Fruit fly (Drosophila melanogaster): ENCODE measurements around the gene CG18754.

The CG18754 gene

dm6 chr3R:23722680-23723372 is 39.0 kb downstream of the CG18754 start, which contains the start of gene CG10365 (continued):
- TF ChIP-seq sim (GFP tag; IDR thresholded peaks at IDR 0.05) (peak; percentile 64; the same call in 1 of the 2 replicates), CG30403 (GFP tag; optimal IDR thresholded peaks at IDR 0.05) (peak; percentile 90), exex (tag; optimal IDR thresholded peaks at IDR 0.05) (peak; percentile 66), CG18011 (GFP tag; optimal IDR thresholded peaks at IDR 0.05) (peak; percentile 34), CG32767 (GFP tag; IDR thresholded peaks at IDR 0.05) (peak; percentile 88), chif (GFP tag; optimal IDR thresholded peaks at IDR 0.05) (peak in 1 of 2 experiments; percentile 14), CG17612 (GFP tag; IDR thresholded peaks at IDR 0.05) (peak; percentile 72), CG43689 (GFP tag; IDR thresholded peaks at IDR 0.05) (peak; percentile 59), tx (GFP tag; optimal IDR thresholded peaks at IDR 0.05) (no peak), CG8765 (GFP tag; IDR thresholded peaks at IDR 0.05) (no peak), Pdp1 (GFP tag; optimal IDR thresholded peaks at IDR 0.05) (peak in 1 of 2 experiments; percentile 96), btn (GFP tag; optimal IDR thresholded peaks at IDR 0.05) (no peak), kah (GFP tag; optimal IDR thresholded peaks at IDR 0.05) (peak; percentile 67), gt (GFP tag; IDR thresholded peaks at IDR 0.05) (no peak), usp (GFP tag; optimal IDR thresholded peaks at IDR 0.05) (no peak), YL-1 (GFP tag; optimal IDR thresholded peaks at IDR 0.05) (no peak), odd (GFP tag; optimal IDR thresholded peaks at IDR 0.05) (peak; percentile 76), CG2678 (tag; optimal IDR thresholded peaks at IDR 0.05) (peak; percentile 96), CG15696 (tag; optimal IDR thresholded peaks at IDR 0.05) (peak; percentile 40), Ptx1 (GFP tag; IDR thresholded peaks at IDR 0.05) (peak; percentile 92), CG5180 (GFP tag; optimal IDR thresholded peaks at IDR 0.05) (peak; percentile 70), dysf (GFP tag; IDR thresholded peaks at IDR 0.05) (peak; percentile 89), vfl (GFP tag; optimal IDR thresholded peaks at IDR 0.05) (no peak), ERR (GFP tag; optimal IDR thresholded peaks at IDR 0.05) (no peak), CG10462 (GFP tag; optimal IDR thresholded peaks at IDR 0.05) (peak; percentile 55), Dref (GFP tag; IDR thresholded peaks at IDR 0.05) (no peak), CG1602 (GFP tag; optimal IDR thresholded peaks at IDR 0.05) (peak; percentile 75), CG2889 (GFP tag; IDR thresholded peaks at IDR 0.05) (0 out of 3 replicates have a peak, but pooled peaks have one; percentile 28), cato (GFP tag; optimal IDR thresholded peaks at IDR 0.05; ENCODE audit: borderline replicate concordance) (peak; percentile 23), Ssrp (tag; optimal IDR thresholded peaks at IDR 0.05) (peak; percentile 81), ewg (GFP tag; optimal IDR thresholded peaks at IDR 0.05) (peak; percentile 70), bsh (GFP tag; optimal IDR thresholded peaks at IDR 0.05) (peak; percentile 16 to 77), Doc3 (GFP tag; IDR thresholded peaks at IDR 0.05; ENCODE audit: partially characterized antibody) (no peak), CG9727 (GFP tag; optimal IDR thresholded peaks at IDR 0.05) (peak; percentile 92), CG31441 (GFP tag; IDR thresholded peaks at IDR 0.05) (peak; percentile 93), ara (GFP tag; IDR thresholded peaks at IDR 0.05) (no peak), Abd-B (GFP tag; optimal IDR thresholded peaks at IDR 0.05) (peak; percentile 43), Dek (tag; optimal IDR thresholded peaks at IDR 0.05) (peak; percentile 90), ci (GFP tag; IDR thresholded peaks at IDR 0.05) (peak; percentile 61; the same call in 1 of the 3 replicates), Deaf1 (tag; optimal IDR thresholded peaks at IDR 0.05) (peak; percentile 40), CG4617 (GFP tag; optimal IDR thresholded peaks at IDR 0.05; ENCODE audit: borderline replicate concordance) (peak; percentile 3), Hr78 (GFP tag; optimal IDR thresholded peaks at IDR 0.05) (peak in 1 of 2 experiments; percentile 33), wek (GFP tag; optimal IDR thresholded peaks at IDR 0.05) (no peak), mirr (GFP tag; optimal IDR thresholded peaks at IDR 0.05) (no peak), mld (GFP tag; IDR thresholded peaks at IDR 0.05; ENCODE audit: partially characterized antibody) (no peak), ftz-f1 (GFP tag; optimal IDR thresholded peaks at IDR 0.05) (no peak), CrebB (tag; optimal IDR thresholded peaks at IDR 0.05) (peak; percentile 72), gro (GFP tag; optimal IDR thresholded peaks at IDR 0.05) (no peak), Fer3 (tag; optimal IDR thresholded peaks at IDR 0.05) (peak; percentile 92)
